Worm (Caenorhabditis elegans) whole organism, L2 larva: Measurements from ENCODE around the gene C10G8.8.

Experiments
- C34F6.9 ChIP-seq: fragments of 150-350 bp; optimal IDR thresholded peaks from 2 replicates; lab custom pipeline; 2014; ENCODE audit warnings: missing biosample characterization, missing genetic modification characterization
- F13H6.1 ChIP-seq: sonication (generic microtip); optimal IDR thresholded peaks from 2 replicates; lab custom pipeline; 2016; ENCODE audit warnings: missing genetic modification characterization, missing compliant biosample characterization
- R02D3.7 ChIP-seq: fragments of 150-350 bp; optimal IDR thresholded peaks from 2 replicates; lab custom pipeline; 2014; ENCODE audit warnings: missing biosample characterization, missing genetic modification characterization
- ZK546.5 ChIP-seq: sonication (generic microtip); optimal IDR thresholded peaks from 2 replicates; lab custom pipeline; 2017; ENCODE audit warnings: missing biosample characterization, missing genetic modification characterization
- alr-1 ChIP-seq: fragments of 150-350 bp; optimal IDR thresholded peaks from 2 replicates; lab custom pipeline; 2014; ENCODE audit warnings: missing biosample characterization, missing genetic modification characterization
- ama-1 ChIP-seq: fragments of 150-350 bp; optimal IDR thresholded peaks from 2 replicates; lab custom pipeline; 2018; ENCODE audit warnings: inconsistent platforms
- ceh-16 ChIP-seq: fragments of 150-350 bp; optimal IDR thresholded peaks from 2 replicates; lab custom pipeline; 2014; ENCODE audit warnings: missing biosample characterization, missing genetic modification characterization
- ceh-82 ChIP-seq: fragments of 150-350 bp; optimal IDR thresholded peaks from 2 replicates; lab custom pipeline; 2014; ENCODE audit warnings: missing biosample characterization, missing genetic modification characterization
- crh-2 ChIP-seq: sonication (generic microtip); optimal IDR thresholded peaks from 2 replicates; lab custom pipeline; 2017; ENCODE audit warnings: missing biosample characterization, missing genetic modification characterization
- dmd-4 ChIP-seq: sonication (generic microtip); optimal IDR thresholded peaks from 2 replicates; lab custom pipeline; 2017; ENCODE audit warnings: missing biosample characterization, missing genetic modification characterization
- egl-27 ChIP-seq: sonication (generic microtip); optimal IDR thresholded peaks from 3 replicates; lab custom pipeline; 2017; ENCODE audit warnings: missing biosample characterization, missing genetic modification reagents, missing genetic modification characterization
- elt-1 ChIP-seq: fragments of 150-350 bp; optimal IDR thresholded peaks from 2 replicates; lab custom pipeline; 2014; ENCODE audit warnings: missing biosample characterization, missing genetic modification characterization
- elt-3 ChIP-seq: sonication (generic microtip); optimal IDR thresholded peaks from 2 replicates; lab custom pipeline; 2017; ENCODE audit warnings: missing biosample characterization, missing genetic modification characterization
- gmeb-1 ChIP-seq: fragments of 150-350 bp; optimal IDR thresholded peaks from 2 replicates; lab custom pipeline; 2014; ENCODE audit warnings: missing biosample characterization, missing genetic modification characterization
- lin-13 ChIP-seq: fragments of 150-350 bp; optimal IDR thresholded peaks from 2 replicates; lab custom pipeline; 2014; ENCODE audit warnings: missing biosample characterization, missing genetic modification reagents, missing genetic modification characterization
- lin-39 ChIP-seq: fragments of 150-350 bp; optimal IDR thresholded peaks from 2 replicates; lab custom pipeline; 2014; ENCODE audit warnings: missing biosample characterization, missing genetic modification reagents, missing genetic modification characterization
- lsy-2 ChIP-seq, 2 experiments: fragments of 150-350 bp in 1 of 2; sonication (generic microtip) in 1 of 2; optimal IDR thresholded peaks; 2 replicates each; lab custom pipeline; 2014 to 2017; ENCODE audit warnings: missing biosample characterization in 2 of 2, missing genetic modification characterization in 2 of 2
- mab-5 ChIP-seq: fragments of 150-350 bp; optimal IDR thresholded peaks from 2 replicates; lab custom pipeline; 2014; ENCODE audit warnings: missing biosample characterization, missing genetic modification characterization
- mbf-1 ChIP-seq: sonication (generic microtip); optimal IDR thresholded peaks from 2 replicates; lab custom pipeline; 2017; ENCODE audit warnings: missing biosample characterization, missing genetic modification characterization
- mdl-1 ChIP-seq, 2 experiments: fragments of 150-350 bp in 1 of 2; sonication (generic microtip) in 1 of 2; optimal IDR thresholded peaks; 2 replicates each; lab custom pipeline; 2017; ENCODE audit warnings: missing biosample characterization in 2 of 2, missing genetic modification characterization in 2 of 2
- nhr-10 ChIP-seq: sonication (generic microtip); optimal IDR thresholded peaks from 2 replicates; lab custom pipeline; 2017; ENCODE audit warnings: missing biosample characterization, missing genetic modification characterization
- nhr-12 ChIP-seq: fragments of 150-350 bp; optimal IDR thresholded peaks from 2 replicates; lab custom pipeline; 2014; ENCODE audit warnings: missing biosample characterization, missing genetic modification characterization
- nhr-129 ChIP-seq: fragments of 150-350 bp; optimal IDR thresholded peaks from 2 replicates; lab custom pipeline; 2014; ENCODE audit warnings: missing biosample characterization, missing genetic modification characterization
- nhr-21 ChIP-seq: fragments of 150-350 bp; optimal IDR thresholded peaks from 2 replicates; lab custom pipeline; 2014; ENCODE audit warnings: missing biosample characterization, missing genetic modification characterization
- nhr-23 ChIP-seq: fragments of 150-350 bp; optimal IDR thresholded peaks from 2 replicates; lab custom pipeline; 2014; ENCODE audit warnings: missing biosample characterization, missing genetic modification reagents, missing genetic modification characterization
- nhr-25 ChIP-seq: fragments of 150-350 bp; sonication (generic microtip); optimal IDR thresholded peaks from 3 replicates; lab custom pipeline; 2014; ENCODE audit warnings: missing biosample characterization, missing genetic modification characterization
- nhr-77 ChIP-seq: fragments of 150-350 bp; optimal IDR thresholded peaks from 2 replicates; lab custom pipeline; 2014; ENCODE audit warnings: missing biosample characterization, missing genetic modification characterization
- sem-4 ChIP-seq: fragments of 150-350 bp; optimal IDR thresholded peaks from 2 replicates; lab custom pipeline; 2014; ENCODE audit warnings: missing biosample characterization, missing genetic modification reagents, missing genetic modification characterization
- sma-3 ChIP-seq: sonication (generic microtip); optimal IDR thresholded peaks from 2 replicates; lab custom pipeline; 2016; ENCODE audit warnings: missing genetic modification reagents, missing genetic modification characterization, missing compliant biosample characterization
- sma-9 ChIP-seq, 2 experiments: fragments of 150-350 bp in 1 of 2; sonication (generic microtip) in 1 of 2; optimal IDR thresholded peaks; 2 replicates each; lab custom pipeline; 2014 to 2016; ENCODE audit warnings: missing genetic modification characterization in 2 of 2, mild to moderate bottlenecking in 1 of 2, missing biosample characterization in 1 of 2, missing compliant biosample characterization in 1 of 2, missing genetic modification reagents in 1 of 2, moderate library complexity in 1 of 2
- snpc-4 ChIP-seq: fragments of 150-350 bp; optimal IDR thresholded peaks from 2 replicates; lab custom pipeline; 2014; ENCODE audit warnings: missing biosample characterization, missing genetic modification characterization
- unc-39 ChIP-seq: fragments of 150-350 bp; optimal IDR thresholded peaks from 2 replicates; lab custom pipeline; 2014; ENCODE audit warnings: missing biosample characterization, missing genetic modification characterization
- unc-55 ChIP-seq: fragments of 150-350 bp; sonication (generic microtip); optimal IDR thresholded peaks from 3 replicates; lab custom pipeline; 2014; ENCODE audit warnings: missing biosample characterization, missing genetic modification reagents, missing genetic modification characterization
- unc-62 ChIP-seq: fragments of 150-350 bp; optimal IDR thresholded peaks from 2 replicates; lab custom pipeline; 2014; ENCODE audit warnings: missing biosample characterization, missing genetic modification reagents, missing genetic modification characterization
- zag-1 ChIP-seq: fragments of 150-350 bp; optimal IDR thresholded peaks from 2 replicates; lab custom pipeline; 2014; ENCODE audit warnings: missing biosample characterization, missing genetic modification characterization
- ztf-11 ChIP-seq: sonication (generic microtip); optimal IDR thresholded peaks from 2 replicates; lab custom pipeline; 2017; ENCODE audit warnings: missing biosample characterization, missing genetic modification characterization
- ztf-4 ChIP-seq: fragments of 150-350 bp; optimal IDR thresholded peaks from 2 replicates; lab custom pipeline; 2014; ENCODE audit warnings: missing biosample characterization, missing genetic modification characterization

The C10G8.8 gene

DNA sequence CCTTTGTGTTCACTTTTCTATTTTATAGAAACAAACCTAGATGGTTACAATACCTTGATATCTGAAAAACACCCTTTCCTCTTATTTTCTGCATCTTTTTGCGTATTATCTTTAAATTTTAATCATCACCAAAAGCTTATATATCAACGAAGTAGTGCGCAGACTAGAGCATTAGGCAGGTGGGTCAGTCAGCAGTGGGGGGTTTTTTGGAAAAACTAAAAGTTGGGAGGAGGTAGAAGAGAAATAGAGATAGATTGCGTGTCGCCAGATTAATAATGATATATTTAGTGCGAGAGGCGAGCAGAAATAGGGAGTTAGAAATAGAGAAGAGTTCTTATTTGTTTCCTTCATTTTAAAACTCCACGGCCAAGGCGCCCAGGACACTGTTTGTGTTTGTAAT, 27.0 kb downstream of the C10G8.8 start:
- TF ChIP-seq zag-1 (tag; lab: Kevin White, UChicago) (no peak), egl-27 (tag; lab: Kevin White, UChicago) (no peak), nhr-77 (no peak), nhr-21 (tag; lab: Kevin White, UChicago) (no peak), R02D3.7 (tag; lab: Kevin White, UChicago) (no peak), ceh-82 (no peak)

DNA sequence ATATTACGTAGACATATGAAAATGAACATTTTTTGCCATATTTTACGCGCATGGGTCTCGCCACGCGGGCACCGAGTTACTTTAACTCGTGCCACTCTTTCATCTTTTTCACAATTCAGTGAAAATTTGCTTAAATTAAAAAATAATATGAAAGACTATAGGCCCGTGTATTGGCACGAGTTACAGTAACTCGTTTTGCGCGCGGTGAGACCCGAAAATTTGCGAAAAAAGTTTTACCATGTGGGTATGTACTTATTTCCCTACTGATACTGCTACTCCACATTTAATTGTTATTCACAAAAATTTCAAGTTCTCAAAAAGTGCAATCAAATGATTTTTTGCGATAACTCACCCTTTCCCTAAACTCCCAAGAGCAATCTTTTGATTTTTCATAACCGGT, 30.5 kb downstream of the C10G8.8 start:
- TF ChIP-seq lsy-2 (tag; optimal IDR thresholded peaks at IDR 0.05; lab: Kevin White, UChicago) = no peak

DNA sequence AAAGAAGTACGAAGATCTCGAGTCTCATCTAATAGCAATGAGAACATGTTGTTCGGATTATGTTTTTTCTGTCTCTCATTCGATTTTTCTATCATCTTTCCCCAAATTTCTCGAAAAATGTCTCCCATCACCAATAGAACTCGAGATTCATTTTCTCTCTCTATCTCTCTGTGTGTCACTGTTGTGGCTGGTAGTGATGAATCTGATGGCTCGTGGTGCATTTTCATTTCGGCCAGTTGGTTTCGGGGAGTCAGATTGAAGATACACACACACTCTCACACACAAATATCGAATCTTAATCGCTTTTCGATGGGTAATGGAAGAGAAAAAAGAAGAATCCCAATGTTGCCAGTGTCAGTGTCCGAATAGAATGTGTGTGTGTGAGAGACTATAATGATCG, 32.3 kb downstream of the C10G8.8 start:
- no peak for TF ChIP-seq ZK546.5 (tag; lab: Kevin White, UChicago)
- peak in 1 of 2 experiments; percentile 36 for TF ChIP-seq lsy-2 (tag; optimal IDR thresholded peaks at IDR 0.05; lab: Kevin White, UChicago)
- TF ChIP-seq sma-9 (GFP tag; optimal IDR thresholded peaks at IDR 0.05; lab: Kevin White, UChicago) = peak; percentile 28
- no peak for TF ChIP-seq sma-9 (tag; optimal IDR thresholded peaks at IDR 0.05; lab: Kevin White, UChicago)
- peak; percentile 69 for TF ChIP-seq F13H6.1
- TF ChIP-seq mab-5 (tag; lab: Kevin White, UChicago) = peak; percentile 30
- no peak for TF ChIP-seq snpc-4 (tag; lab: Kevin White, UChicago)
- peak; percentile 46 for TF ChIP-seq C34F6.9
- TF ChIP-seq nhr-129 (tag; lab: Kevin White, UChicago) = peak; percentile 75

DNA sequence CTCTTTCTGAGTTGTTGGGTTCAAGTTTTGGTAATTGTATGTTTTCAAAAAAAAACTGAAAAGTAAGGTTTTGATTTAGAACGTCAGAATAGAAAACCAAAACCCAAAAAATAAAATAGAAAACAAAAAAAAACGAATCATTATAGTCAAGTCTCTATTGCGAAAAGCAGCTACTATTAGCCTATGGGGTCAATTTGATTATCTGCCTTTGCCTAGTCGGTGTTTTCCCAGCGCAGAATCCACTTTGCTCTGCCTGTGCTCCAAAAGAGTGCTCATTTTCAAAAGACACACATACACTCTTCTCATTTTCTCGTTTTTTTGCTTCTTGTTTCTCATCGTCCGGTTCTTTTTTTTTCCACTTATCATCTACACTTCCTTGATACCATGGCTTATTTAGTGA, 39.5 kb downstream of the C10G8.8 start:
- TF ChIP-seq F13H6.1 (no peak), nhr-10 (tag; lab: Kevin White, UChicago) (no peak), sem-4 (tag; lab: Kevin White, UChicago) (no peak), mbf-1 (tag; lab: Kevin White, UChicago) (no peak), nhr-77 (no peak), lsy-2 (tag; optimal IDR thresholded peaks at IDR 0.05; lab: Kevin White, UChicago) (no peak), elt-1 (tag; lab: Kevin White, UChicago) (no peak), ceh-82 (no peak), lin-13 (no peak), alr-1 (no peak), mdl-1 (tag; optimal IDR thresholded peaks at IDR 0.05; lab: Kevin White, UChicago) (no peak), ztf-11 (tag; lab: Kevin White, UChicago) (no peak), nhr-12 (tag; lab: Kevin White, UChicago) (no peak), crh-2 (tag; lab: Kevin White, UChicago) (no peak), sma-3 (no peak), unc-62 (GFP tag; lab: Kevin White, UChicago) (no peak), dmd-4 (tag; lab: Kevin White, UChicago) (no peak), snpc-4 (tag; lab: Kevin White, UChicago) (no peak), ZK546.5 (tag; lab: Kevin White, UChicago) (no peak)

DNA sequence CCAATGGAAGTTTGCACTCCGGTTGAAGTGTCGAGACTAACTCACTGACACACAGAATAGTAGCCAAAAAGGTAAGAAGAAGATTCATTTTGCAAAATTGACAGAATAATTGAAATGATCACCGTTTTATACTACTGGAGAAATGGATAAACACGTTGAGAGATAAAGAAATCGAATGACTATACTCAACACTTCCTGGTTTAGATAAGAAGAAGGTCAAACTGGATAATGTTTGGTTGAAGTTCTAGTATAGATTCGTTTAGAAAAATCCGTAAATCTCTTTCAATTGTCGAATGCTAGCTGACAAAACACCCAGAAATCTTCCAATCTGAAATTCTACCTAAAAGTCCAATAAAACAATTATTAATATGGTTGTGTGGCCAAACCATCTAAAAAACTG, 40.9 kb downstream of the C10G8.8 start, which contains the start of gene Y49G5A.1:
TSS of gene Y49G5A.1 (minus strand) at position 101 of the 400 bp plus-strand sequence.
- no peak for TF ChIP-seq nhr-25 (tag; lab: Kevin White, UChicago)
- TF ChIP-seq unc-39 (tag; lab: Kevin White, UChicago) = no peak
- no peak for TF ChIP-seq snpc-4 (tag; lab: Kevin White, UChicago)
- no peak for TF ChIP-seq C34F6.9
- TF ChIP-seq ceh-16 (tag; lab: Kevin White, UChicago) = no peak
- TF ChIP-seq lin-39 = no peak
- TF ChIP-seq unc-62 (GFP tag; lab: Kevin White, UChicago) = no peak
- TF ChIP-seq sma-9 (GFP tag; optimal IDR thresholded peaks at IDR 0.05; lab: Kevin White, UChicago) = no peak
- no peak for TF ChIP-seq sma-9 (tag; optimal IDR thresholded peaks at IDR 0.05; lab: Kevin White, UChicago)
- no peak for TF ChIP-seq lsy-2 (tag; optimal IDR thresholded peaks at IDR 0.05; lab: Kevin White, UChicago)
- TF ChIP-seq sem-4 (tag; lab: Kevin White, UChicago) = no peak
- TF ChIP-seq elt-3 = no peak
- TF ChIP-seq crh-2 (tag; lab: Kevin White, UChicago) = no peak
- no peak for TF ChIP-seq ZK546.5 (tag; lab: Kevin White, UChicago)
- TF ChIP-seq ama-1 (lab: Kevin White, UChicago) = no peak

DNA sequence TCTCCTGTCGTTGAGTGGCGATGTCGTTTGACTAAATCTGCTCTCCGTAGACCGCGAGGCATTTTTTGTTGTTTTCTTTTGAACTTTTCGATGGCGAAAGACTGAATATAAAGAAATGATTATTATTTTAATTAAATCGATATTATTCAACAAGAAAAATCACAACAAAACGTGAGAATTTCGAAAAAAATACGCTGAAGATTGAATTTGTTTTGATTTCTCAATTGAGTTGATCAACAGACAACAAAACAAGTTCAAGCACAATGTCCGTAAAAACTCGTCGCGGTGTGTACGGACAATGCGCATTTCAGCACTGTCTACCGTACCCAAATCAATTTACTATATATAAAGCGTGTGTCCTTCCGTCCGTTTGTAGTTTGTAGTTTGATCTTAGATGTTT, 50.2 kb downstream of the C10G8.8 start, which contains the start of gene B0238.9:
TSS of gene B0238.9 (minus strand) at position 101 of the 400 bp plus-strand sequence.
- TF ChIP-seq unc-55 (GFP tag; lab: Kevin White, UChicago) (no peak), ceh-82 (no peak), lsy-2 (tag; optimal IDR thresholded peaks at IDR 0.05; lab: Kevin White, UChicago) (no peak), ceh-16 (tag; lab: Kevin White, UChicago) (no peak), F13H6.1 (no peak), egl-27 (tag; lab: Kevin White, UChicago) (no peak), nhr-23 (tag; lab: Kevin White, UChicago) (no peak), nhr-21 (tag; lab: Kevin White, UChicago) (no peak), elt-1 (tag; lab: Kevin White, UChicago) (no peak), sma-3 (no peak), gmeb-1 (tag; lab: Kevin White, UChicago) (no peak), nhr-25 (tag; lab: Kevin White, UChicago) (no peak), elt-3 (no peak), mbf-1 (tag; lab: Kevin White, UChicago) (no peak), zag-1 (tag; lab: Kevin White, UChicago) (no peak), ztf-4 (tag; lab: Kevin White, UChicago) (no peak)
